Fruit fly (Drosophila melanogaster) S2 (cell line): ENCODE results near the gene CG6569.

ENCODE experiments used
- CG8478 ChIP-seq: fragments of >200 bp; optimal IDR thresholded peaks from 2 replicates; lab custom pipeline; 2018
- CTCF ChIP-seq, 2 experiments: fragments of >200 bp; optimal IDR thresholded peaks; 2 replicates each; lab custom pipeline; 2018

- TF ChIP-seq CTCF (optimal IDR thresholded peaks at IDR 0.05; lab: Kevin White, UChicago) (no peak), CG8478 (lab: Kevin White, UChicago) (no peak)
These were observed 3.2 kb downstream of the CG6569 start for dm6 chr3R:21864484-21864883.
